Worm (Caenorhabditis elegans) whole organism, L1 larva: ENCODE data around the gene C17H11.1.

Source experiments
- C04F5.9 ChIP-seq: sonication (generic microtip); optimal IDR thresholded peaks from 2 replicates; lab custom pipeline; 2016; ENCODE audit warnings: missing genetic modification characterization, missing compliant biosample characterization
- C16A3.4 ChIP-seq: fragments of 150-350 bp; optimal IDR thresholded peaks from 2 replicates; lab custom pipeline; 2014; ENCODE audit warnings: missing biosample characterization, missing genetic modification characterization
- Y116A8C.19 ChIP-seq: sonication (generic microtip); optimal IDR thresholded peaks from 2 replicates; lab custom pipeline; 2016; ENCODE audit warnings: missing compliant biosample characterization, missing genetic modification characterization, borderline replicate concordance
- aha-1 ChIP-seq: fragments of 150-350 bp; optimal IDR thresholded peaks from 2 replicates; lab custom pipeline; 2014; ENCODE audit warnings: missing biosample characterization, missing genetic modification characterization
- alr-1 ChIP-seq: fragments of 200-800 bp; sonication (Bioruptor generic); optimal IDR thresholded peaks from 2 replicates; lab custom pipeline; 2018; ENCODE audit warnings: borderline replicate concordance, mild to moderate bottlenecking, missing genetic modification characterization, missing compliant biosample characterization
- blmp-1 ChIP-seq: fragments of 150-350 bp; optimal IDR thresholded peaks from 2 replicates; lab custom pipeline; 2014; ENCODE audit warnings: missing biosample characterization, missing genetic modification characterization
- ceh-63 ChIP-seq: fragments of 200-800 bp; sonication (Bioruptor generic); optimal IDR thresholded peaks from 2 replicates; lab custom pipeline; 2018; ENCODE audit warnings: mild to moderate bottlenecking, missing genetic modification characterization, missing compliant biosample characterization
- ceh-8 ChIP-seq: fragments of 200-800 bp; sonication (Bioruptor generic); optimal IDR thresholded peaks from 2 replicates; lab custom pipeline; 2018; ENCODE audit warnings: mild to moderate bottlenecking, missing genetic modification characterization, moderate library complexity, missing compliant biosample characterization
- ceh-82 ChIP-seq, 3 experiments: fragments of 150-350 bp in 1 of 3; sonication (generic microtip) in 2 of 3; optimal IDR thresholded peaks; 2 replicates each; lab custom pipeline; 2014 to 2017; ENCODE audit warnings: missing biosample characterization in 3 of 3, missing genetic modification characterization in 3 of 3
- ceh-88 ChIP-seq: fragments of 200-800 bp; sonication (Bioruptor generic); IDR thresholded peaks from 2 replicates; pipeline ENCODE4 v1.3.6; 2022; ENCODE audit warnings: missing genetic modification characterization, missing compliant biosample characterization
- ceh-90 ChIP-seq: sonication (generic microtip); optimal IDR thresholded peaks from 2 replicates; lab custom pipeline; 2016; ENCODE audit warnings: missing genetic modification characterization, missing compliant biosample characterization
- dpl-1 ChIP-seq, 3 experiments: fragments of 150-350 bp in 2 of 3; sonication (generic microtip) in 1 of 3; optimal IDR thresholded peaks; 2 replicates each; lab custom pipeline; 2014 to 2017; ENCODE audit warnings: missing biosample characterization in 3 of 3, missing genetic modification characterization in 3 of 3, missing genetic modification reagents in 3 of 3
- dsc-1 ChIP-seq: sonication (generic microtip); optimal IDR thresholded peaks from 2 replicates; lab custom pipeline; 2016; ENCODE audit warnings: mild to moderate bottlenecking, missing genetic modification characterization, missing compliant biosample characterization
- efl-1 ChIP-seq, 4 experiments: fragments of 150-350 bp; optimal IDR thresholded peaks in 3 of 4; peaks in 1 of 4; 1 replicate in 1 of 4; 2 replicates in 3 of 4; lab custom pipeline; 2014; ENCODE audit warnings: missing biosample characterization in 2 of 4, missing genetic modification characterization in 2 of 4, missing genetic modification reagents in 2 of 4
- egl-27 ChIP-seq, 2 experiments: fragments of 150-350 bp in 1 of 2; sonication (generic microtip); optimal IDR thresholded peaks; 3 replicates each; lab custom pipeline; 2017 to 2018; ENCODE audit warnings: missing biosample characterization in 2 of 2, missing genetic modification characterization in 2 of 2, missing genetic modification reagents in 2 of 2
- grh-1 ChIP-seq: fragments of 200-800 bp; sonication (Bioruptor generic); IDR thresholded peaks from 2 replicates; pipeline ENCODE4 v1.3.6; 2022; ENCODE audit warnings: missing genetic modification reagents, missing genetic modification characterization, missing compliant biosample characterization
- hpl-2 ChIP-seq: fragments of 150-350 bp; optimal IDR thresholded peaks from 2 replicates; lab custom pipeline; 2014; ENCODE audit warnings: missing biosample characterization, missing genetic modification reagents, missing genetic modification characterization
- irx-1 ChIP-seq: sonication (generic microtip); optimal IDR thresholded peaks from 2 replicates; lab custom pipeline; 2016; ENCODE audit warnings: missing genetic modification characterization, missing compliant biosample characterization
- jun-1 ChIP-seq: fragments of 150-350 bp; optimal IDR thresholded peaks from 2 replicates; lab custom pipeline; 2014; ENCODE audit warnings: missing biosample characterization, missing genetic modification reagents, missing genetic modification characterization
- lin-13 ChIP-seq: fragments of 150-350 bp; optimal IDR thresholded peaks from 2 replicates; lab custom pipeline; 2014; ENCODE audit warnings: missing biosample characterization, missing genetic modification reagents, missing genetic modification characterization
- lin-14 ChIP-seq: fragments of 200-800 bp; sonication (Bioruptor generic); optimal IDR thresholded peaks from 2 replicates; lab custom pipeline; 2018; ENCODE audit warnings: mild to moderate bottlenecking, missing genetic modification characterization, moderate library complexity, missing compliant biosample characterization
- lin-35 ChIP-seq, 2 experiments: fragments of 150-350 bp; optimal IDR thresholded peaks; 2 replicates each; lab custom pipeline; 2014; ENCODE audit warnings: missing biosample characterization in 2 of 2, missing genetic modification characterization in 2 of 2, missing genetic modification reagents in 2 of 2
- lir-3 ChIP-seq: sonication (generic microtip); optimal IDR thresholded peaks from 2 replicates; lab custom pipeline; 2016; ENCODE audit warnings: mild to moderate bottlenecking, missing genetic modification characterization, moderate library complexity, missing compliant biosample characterization; ENCODE audit not compliant: poor library complexity
- lsy-2 ChIP-seq, 2 experiments: fragments of 150-350 bp; optimal IDR thresholded peaks; 2 replicates each; lab custom pipeline; 2014; ENCODE audit warnings: missing biosample characterization in 2 of 2, missing genetic modification characterization in 2 of 2
- mab-9 ChIP-seq: fragments of 200-800 bp; sonication (Bioruptor generic); IDR thresholded peaks from 2 replicates; pipeline ENCODE4 v1.3.6; 2022; ENCODE audit warnings: missing genetic modification reagents, missing genetic modification characterization, missing compliant biosample characterization
- nhr-11 ChIP-seq: fragments of 150-350 bp; optimal IDR thresholded peaks from 2 replicates; lab custom pipeline; 2014; ENCODE audit warnings: missing biosample characterization, missing genetic modification characterization
- nhr-20 ChIP-seq: sonication (generic microtip); optimal IDR thresholded peaks from 2 replicates; lab custom pipeline; 2016; ENCODE audit warnings: mild to moderate bottlenecking, missing genetic modification characterization, missing compliant biosample characterization
- nhr-28 ChIP-seq: fragments of 150-350 bp; optimal IDR thresholded peaks from 2 replicates; lab custom pipeline; 2014; ENCODE audit warnings: missing biosample characterization, missing genetic modification characterization
- nhr-71 ChIP-seq: sonication (generic microtip); optimal IDR thresholded peaks from 2 replicates; lab custom pipeline; 2016; ENCODE audit warnings: mild to moderate bottlenecking, missing genetic modification characterization, moderate library complexity, missing compliant biosample characterization
- nhr-77 ChIP-seq: fragments of 150-350 bp; optimal IDR thresholded peaks from 2 replicates; lab custom pipeline; 2014; ENCODE audit warnings: missing biosample characterization, missing genetic modification characterization
- nhr-90 ChIP-seq: sonication (generic microtip); optimal IDR thresholded peaks from 2 replicates; lab custom pipeline; 2016; ENCODE audit warnings: mild to moderate bottlenecking, missing genetic modification characterization, missing compliant biosample characterization; ENCODE audit not compliant: poor library complexity
- pag-3 ChIP-seq: sonication (generic microtip); optimal IDR thresholded peaks from 2 replicates; lab custom pipeline; 2017; ENCODE audit warnings: missing genetic modification characterization, mild to moderate bottlenecking, missing compliant biosample characterization, antibody characterized with exemption, borderline replicate concordance; ENCODE audit not compliant: insufficient read depth
- pax-3 ChIP-seq: fragments of 200-800 bp; sonication (Bioruptor generic); optimal IDR thresholded peaks from 2 replicates; lab custom pipeline; 2018; ENCODE audit warnings: mild to moderate bottlenecking, missing genetic modification characterization, moderate library complexity, missing compliant biosample characterization
- pqm-1 ChIP-seq: sonication (generic microtip); optimal IDR thresholded peaks from 3 replicates; lab custom pipeline; 2017; ENCODE audit warnings: missing biosample characterization, missing genetic modification characterization
- rnt-1 ChIP-seq: sonication (generic microtip); optimal IDR thresholded peaks from 2 replicates; lab custom pipeline; 2016; ENCODE audit warnings: mild to moderate bottlenecking, missing genetic modification characterization, moderate library complexity, missing compliant biosample characterization
- skn-1 ChIP-seq: fragments of 150-350 bp; optimal IDR thresholded peaks from 2 replicates; lab custom pipeline; 2014; ENCODE audit warnings: missing biosample characterization, missing genetic modification characterization
- sox-4 ChIP-seq: sonication (generic microtip); optimal IDR thresholded peaks from 2 replicates; lab custom pipeline; 2016; ENCODE audit warnings: missing genetic modification characterization, missing compliant biosample characterization
- swsn-7 ChIP-seq: sonication (generic microtip); optimal IDR thresholded peaks from 2 replicates; lab custom pipeline; 2016; ENCODE audit warnings: missing genetic modification characterization, missing compliant biosample characterization
- tbx-2 ChIP-seq: sonication (generic microtip); optimal IDR thresholded peaks from 2 replicates; lab custom pipeline; 2016; ENCODE audit warnings: missing genetic modification characterization, missing compliant biosample characterization
- tlp-1 ChIP-seq: fragments of 150-350 bp; optimal IDR thresholded peaks from 2 replicates; lab custom pipeline; 2014; ENCODE audit warnings: missing biosample characterization, missing genetic modification characterization
- unc-130 ChIP-seq: fragments of 150-350 bp; optimal IDR thresholded peaks from 2 replicates; lab custom pipeline; 2017; ENCODE audit warnings: missing biosample characterization, missing genetic modification characterization, inconsistent platforms
- unc-30 ChIP-seq: sonication (generic microtip); optimal IDR thresholded peaks from 2 replicates; lab custom pipeline; 2017; ENCODE audit warnings: missing biosample characterization, missing genetic modification characterization
- unc-86 ChIP-seq: sonication (generic microtip); optimal IDR thresholded peaks from 2 replicates; lab custom pipeline; 2016; ENCODE audit warnings: missing genetic modification characterization, missing compliant biosample characterization
- vab-15 ChIP-seq: sonication (generic microtip); optimal IDR thresholded peaks from 2 replicates; lab custom pipeline; 2017; ENCODE audit warnings: missing genotype, mild to moderate bottlenecking, missing genetic modification characterization, missing compliant biosample characterization
- zag-1 ChIP-seq: fragments of 150-350 bp; optimal IDR thresholded peaks from 2 replicates; lab custom pipeline; 2014; ENCODE audit warnings: missing biosample characterization, missing genetic modification characterization
- ztf-4 ChIP-seq: fragments of 150-350 bp; optimal IDR thresholded peaks from 2 replicates; lab custom pipeline; 2014; ENCODE audit warnings: missing biosample characterization, missing genetic modification characterization

Gene C17H11.1

DNA sequence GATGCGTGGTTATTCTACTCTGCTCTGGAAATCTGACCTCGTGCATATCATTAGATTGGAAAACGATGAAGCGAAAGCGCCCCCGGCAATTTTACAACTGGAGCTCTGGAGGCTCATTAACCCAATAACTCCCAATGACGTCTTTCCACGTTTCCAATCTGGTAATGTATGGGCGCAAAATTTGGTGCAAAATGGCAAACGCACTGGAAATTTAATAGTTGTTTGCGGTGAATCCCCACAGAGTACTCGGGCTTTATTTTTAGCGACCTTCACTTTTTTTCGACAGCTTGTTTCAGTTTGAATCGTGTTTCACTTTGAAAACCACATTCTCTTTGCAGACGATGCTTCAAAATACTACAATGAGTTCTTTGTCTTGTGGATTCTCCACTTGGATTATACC, at the start of gene C17H11.1:
TSS of gene C17H11.1 (plus strand) at position 301 of the 400 bp plus-strand sequence.
- TF ChIP-seq lin-35 (GFP tag; optimal IDR thresholded peaks at IDR 0.05; lab: Kevin White, UChicago) (no peak), nhr-20 (tag; lab: Kevin White, UChicago) (no peak), pqm-1 (tag; lab: Kevin White, UChicago) (no peak), swsn-7 (tag; lab: Kevin White, UChicago) (no peak), skn-1 (tag; lab: Kevin White, UChicago) (no peak), alr-1 (tag; lab: Kevin White, UChicago) (no peak), jun-1 (no peak), ceh-90 (tag; lab: Kevin White, UChicago) (no peak), dsc-1 (no peak), hpl-2 (GFP tag; lab: Kevin White, UChicago) (no peak), vab-15 (no peak), C04F5.9 (no peak), nhr-28 (tag; lab: Kevin White, UChicago) (no peak), egl-27 (tag; optimal IDR thresholded peaks at IDR 0.05; lab: Kevin White, UChicago) (no peak), rnt-1 (no peak), lsy-2 (tag; optimal IDR thresholded peaks at IDR 0.05; lab: Kevin White, UChicago) (no peak), sox-4 (tag; lab: Kevin White, UChicago) (no peak), irx-1 (tag; lab: Kevin White, UChicago) (no peak)

DNA sequence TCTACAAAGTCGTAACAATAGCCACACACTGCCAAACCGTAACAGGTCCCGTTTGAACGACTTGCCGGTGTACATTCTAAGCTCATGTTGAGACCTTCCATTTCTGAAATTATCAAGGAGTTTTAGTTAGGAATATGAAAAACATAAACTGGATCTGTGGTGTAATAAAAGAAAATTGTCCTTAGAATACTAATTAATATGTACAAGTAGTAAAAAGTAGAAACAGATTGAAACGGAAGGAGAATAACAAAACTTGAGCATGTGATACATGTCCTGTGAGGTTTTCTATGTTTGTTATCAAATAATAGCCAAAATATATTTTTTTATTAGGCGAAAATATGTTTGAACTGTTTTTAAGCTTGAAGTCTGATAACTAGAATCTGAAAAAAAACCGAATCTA, 44.2 kb upstream of the C17H11.1 start, which contains the start of gene frpr-1:
TSS of gene frpr-1 (minus strand) at position 101 of the 400 bp plus-strand sequence.
- TF ChIP-seq unc-86: no peak
- TF ChIP-seq lir-3 (tag; lab: Kevin White, UChicago): no peak
- TF ChIP-seq nhr-90 (tag; lab: Kevin White, UChicago): no peak
- TF ChIP-seq hpl-2 (GFP tag; lab: Kevin White, UChicago): no peak
- no peak for TF ChIP-seq skn-1 (tag; lab: Kevin White, UChicago)
- no peak for TF ChIP-seq nhr-28 (tag; lab: Kevin White, UChicago)
- no peak for TF ChIP-seq nhr-20 (tag; lab: Kevin White, UChicago)
- TF ChIP-seq lin-13 (GFP tag; lab: Kevin White, UChicago): no peak
- TF ChIP-seq ceh-88 (GFP tag; lab: Robert Waterston, UW): no peak
- no peak for TF ChIP-seq pag-3 (tag; lab: Kevin White, UChicago)

DNA sequence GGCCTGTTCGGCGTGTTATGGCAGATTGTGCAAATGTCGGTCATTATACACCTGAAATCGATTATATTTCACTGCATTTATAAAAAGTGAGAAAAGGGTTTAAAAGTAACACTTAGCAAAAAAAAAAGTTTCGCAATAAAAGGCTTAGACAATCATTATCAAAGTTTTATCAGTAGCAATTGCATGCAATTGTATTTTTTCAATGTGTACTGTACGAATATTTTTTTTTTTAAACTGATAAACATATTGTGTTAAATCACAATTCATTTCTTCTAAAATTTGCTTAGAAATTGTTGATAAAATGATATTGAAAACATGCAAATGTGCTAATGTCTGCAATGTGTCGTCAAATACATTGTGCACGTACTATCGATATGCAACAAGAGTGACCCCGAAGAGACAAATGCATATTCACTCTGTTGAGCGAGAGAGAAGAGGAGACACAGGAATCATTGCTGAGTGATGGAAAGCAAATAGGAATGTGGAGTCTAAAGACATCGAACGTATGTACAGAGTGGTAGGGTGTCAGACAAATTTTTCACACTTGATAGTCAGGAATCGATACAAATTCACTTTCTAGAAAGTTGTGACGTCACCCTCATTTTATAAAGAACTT, 37.3 kb upstream of the C17H11.1 start, which contains the start of gene C02B8.6:
TSS of gene C02B8.6 (minus strand) at position 51 of the 616 bp plus-strand sequence.
- TF ChIP-seq skn-1 (tag; lab: Kevin White, UChicago) (no peak), dpl-1 (GFP tag; optimal IDR thresholded peaks at IDR 0.05; lab: Kevin White, UChicago) (peak; percentile 15 to 44 (median 25)), vab-15 (no peak), lin-14 (GFP tag; lab: Kevin White, UChicago) (peak; percentile 69), efl-1 (optimal IDR thresholded peaks at IDR 0.05; lab: Kevin White, UChicago) (peak; percentile 29 to 36), efl-1 (GFP tag; optimal IDR thresholded peaks at IDR 0.05 in 1 of 2; lab: Kevin White, UChicago) (peak; percentile 44 to 84), aha-1 (tag; lab: Kevin White, UChicago) (no peak), lin-13 (GFP tag; lab: Kevin White, UChicago) (no peak), tlp-1 (no peak), nhr-28 (tag; lab: Kevin White, UChicago) (no peak), ceh-8 (GFP tag; lab: Kevin White, UChicago) (no peak), grh-1 (GFP tag; lab: Robert Waterston, UW) (no peak), tbx-2 (no peak), nhr-11 (no peak), Y116A8C.19 (tag; lab: Kevin White, UChicago) (no peak), blmp-1 (tag; lab: Kevin White, UChicago) (peak; percentile 63), hpl-2 (GFP tag; lab: Kevin White, UChicago) (no peak), nhr-77 (tag; lab: Kevin White, UChicago) (no peak), ceh-90 (tag; lab: Kevin White, UChicago) (no peak), nhr-90 (tag; lab: Kevin White, UChicago) (no peak), ceh-82 (tag; optimal IDR thresholded peaks at IDR 0.05; lab: Kevin White, UChicago) (peak in 1 of 3 experiments; percentile 29), ceh-63 (GFP tag; lab: Kevin White, UChicago) (no peak), mab-9 (no peak), nhr-71 (tag; lab: Kevin White, UChicago) (peak; percentile 50), C16A3.4 (peak; percentile 42), zag-1 (tag; lab: Kevin White, UChicago) (no peak), dsc-1 (peak; percentile 13), ztf-4 (no peak), unc-130 (tag; lab: Kevin White, UChicago) (no peak), unc-30 (tag; lab: Kevin White, UChicago) (no peak), pax-3 (tag; lab: Kevin White, UChicago) (no peak)
